Worm (Caenorhabditis elegans): ENCODE data around the gene twk-39.

ce11 chrIII:11810447-11810846, 14.9 kb downstream of the twk-39 start, which contains the start of gene C18D11.6:
- TF ChIP-seq fos-1 (tag; optimal IDR thresholded peaks at IDR 0.05) (no peak), lsy-2 (tag; optimal IDR thresholded peaks at IDR 0.05) (no peak), mep-1 (tag; optimal IDR thresholded peaks at IDR 0.05) (no peak), snpc-4 (tag; optimal IDR thresholded peaks at IDR 0.05) (no peak), egl-27 (tag; optimal IDR thresholded peaks at IDR 0.05) (no peak), ces-1 (GFP tag; optimal IDR thresholded peaks at IDR 0.05) (no peak), pqm-1 (tag; optimal IDR thresholded peaks at IDR 0.05) (no peak), duxl-1 (tag; optimal IDR thresholded peaks at IDR 0.05; ENCODE audit: poor library complexity) (no peak), ztf-11 (tag; optimal IDR thresholded peaks at IDR 0.05) (no peak)
